Fruit fly (Drosophila melanogaster) whole organism, adult: ENCODE measurements around the gene htk.

ENCODE experiments used
- CG11617 ChIP-seq: fragments of 200-800 bp; sonication (Bioruptor generic); optimal IDR thresholded peaks from 2 replicates; lab custom pipeline; 2017; ENCODE audit warnings: mild to moderate bottlenecking, missing biosample characterization, missing genetic modification reagents, missing genetic modification characterization
- CG12768 ChIP-seq: fragments of 200-800 bp; sonication (Bioruptor generic); optimal IDR thresholded peaks from 2 replicates; lab custom pipeline; 2017; ENCODE audit warnings: missing biosample characterization, missing genetic modification characterization, mild to moderate bottlenecking, moderate library complexity, missing genetic modification reagents
- CG33017 ChIP-seq: fragments of 200-800 bp; sonication (Bioruptor generic); optimal IDR thresholded peaks from 2 replicates; lab custom pipeline; 2018; ENCODE audit warnings: missing biosample characterization, mild to moderate bottlenecking, missing genetic modification characterization, moderate library complexity
- CG7045 ChIP-seq: fragments of 200-800 bp; sonication (Bioruptor generic); optimal IDR thresholded peaks from 2 replicates; lab custom pipeline; 2017; ENCODE audit warnings: missing biosample characterization, mild to moderate bottlenecking, missing genetic modification characterization
- Clk ChIP-seq: fragments of 200-800 bp; sonication (Bioruptor generic); optimal IDR thresholded peaks from 2 replicates; lab custom pipeline; 2017; ENCODE audit warnings: missing biosample characterization, missing genetic modification characterization
- Crg-1 ChIP-seq: fragments of 200-800 bp; sonication (Bioruptor generic); optimal IDR thresholded peaks from 2 replicates; lab custom pipeline; 2016; ENCODE audit warnings: missing biosample characterization, missing genetic modification characterization
- Hr96 ChIP-seq: fragments of 200-800 bp; sonication (Bioruptor generic); optimal IDR thresholded peaks from 2 replicates; lab custom pipeline; 2016; ENCODE audit warnings: missing biosample characterization, missing genetic modification characterization
- bab1 ChIP-seq: fragments of 200-800 bp; sonication (Bioruptor generic); optimal IDR thresholded peaks from 3 replicates; lab custom pipeline; 2019; ENCODE audit warnings: missing biosample characterization, mild to moderate bottlenecking, missing genetic modification characterization, moderate library complexity
- kay ChIP-seq: fragments of 200-800 bp; sonication (Bioruptor generic); peaks from one replicate; lab custom pipeline; 2016; ENCODE audit warnings: missing biosample characterization, missing genetic modification characterization, borderline replicate concordance

dm6 chrX:18894146-18894545, 50.7 kb downstream of the htk start, which contains the start of gene SdhBL:
- TF ChIP-seq CG12768 (GFP tag; lab: Kevin White, UChicago) (no peak), CG11617 (GFP tag; lab: Kevin White, UChicago) (no peak), kay (GFP tag; lab: Kevin White, UChicago) (no peak), bab1 (GFP tag; lab: Kevin White, UChicago) (no peak), CG7045 (GFP tag; lab: Kevin White, UChicago) (no peak), Crg-1 (GFP tag; lab: Kevin White, UChicago) (no peak), Clk (no peak), CG33017 (tag; lab: Kevin White, UChicago) (no peak), Hr96 (no peak)
